Worm (Caenorhabditis elegans) whole organism, late embryonic: ENCODE data around the gene dhrr-1.
A peak's percentile ranks its signal among the peaks of the same experiment; 100 is the strongest.

Source experiments
- C08G9.2 ChIP-seq: sonication (generic microtip); optimal IDR thresholded peaks from 2 replicates; lab custom pipeline; 2016; ENCODE audit warnings: mild to moderate bottlenecking, missing genetic modification characterization, moderate library complexity, missing compliant biosample characterization
- F13H6.1 ChIP-seq: sonication (generic microtip); optimal IDR thresholded peaks from 2 replicates; lab custom pipeline; 2016; ENCODE audit warnings: missing genetic modification characterization, missing compliant biosample characterization
- T23F11.4 ChIP-seq: fragments of 200-800 bp; sonication (Bioruptor generic); optimal IDR thresholded peaks from 2 replicates; lab custom pipeline; 2018; ENCODE audit warnings: mild to moderate bottlenecking, missing genetic modification characterization, missing compliant biosample characterization
- ahr-1 ChIP-seq: sonication (generic microtip); optimal IDR thresholded peaks from 2 replicates; lab custom pipeline; 2016; ENCODE audit warnings: missing genetic modification characterization, missing compliant biosample characterization
- ceh-18 ChIP-seq: sonication (generic microtip); optimal IDR thresholded peaks from 2 replicates; lab custom pipeline; 2016; ENCODE audit warnings: missing genetic modification characterization, missing compliant biosample characterization
- ceh-19 ChIP-seq: fragments of 200-800 bp; sonication (Bioruptor generic); optimal IDR thresholded peaks from 2 replicates; lab custom pipeline; 2018; ENCODE audit warnings: mild to moderate bottlenecking, missing genetic modification characterization, missing compliant biosample characterization
- ceh-30 ChIP-seq: fragments of 150-350 bp; optimal IDR thresholded peaks from 2 replicates; lab custom pipeline; 2014; ENCODE audit warnings: missing biosample characterization, missing genetic modification characterization
- ceh-31 ChIP-seq: sonication (generic microtip); optimal IDR thresholded peaks from 2 replicates; lab custom pipeline; 2016; ENCODE audit warnings: missing genetic modification characterization, missing compliant biosample characterization
- ceh-34 ChIP-seq: sonication (generic microtip); optimal IDR thresholded peaks from 2 replicates; lab custom pipeline; 2016; ENCODE audit warnings: mild to moderate bottlenecking, missing genetic modification characterization, missing compliant biosample characterization
- ceh-45 ChIP-seq: fragments of 200-800 bp; sonication (Bioruptor generic); IDR thresholded peaks from 2 replicates; pipeline ENCODE4 v1.3.6; 2022; ENCODE audit warnings: missing genetic modification reagents, missing genetic modification characterization, missing compliant biosample characterization
- ceh-6 ChIP-seq: fragments of 200-800 bp; sonication (Bioruptor generic); optimal IDR thresholded peaks from 2 replicates; lab custom pipeline; 2018; ENCODE audit warnings: mild to moderate bottlenecking, missing genetic modification characterization, missing compliant biosample characterization
- ceh-9 ChIP-seq: sonication (generic microtip); optimal IDR thresholded peaks from 2 replicates; lab custom pipeline; 2016; ENCODE audit warnings: mild to moderate bottlenecking, missing genetic modification characterization, inconsistent platforms, missing compliant biosample characterization
- dve-1 ChIP-seq: sonication (generic microtip); optimal IDR thresholded peaks from 2 replicates; lab custom pipeline; 2017; ENCODE audit warnings: antibody characterized with exemption, mild to moderate bottlenecking, missing genetic modification characterization, missing compliant biosample characterization
- elt-2 ChIP-seq: sonication (generic microtip); optimal IDR thresholded peaks from 2 replicates; lab custom pipeline; 2016; ENCODE audit warnings: missing genetic modification reagents, missing genetic modification characterization, missing compliant biosample characterization
- ets-4 ChIP-seq: sonication (generic microtip); optimal IDR thresholded peaks from 2 replicates; lab custom pipeline; 2016; ENCODE audit warnings: missing genetic modification characterization, missing compliant biosample characterization
- eyg-1 ChIP-seq: sonication (generic microtip); optimal IDR thresholded peaks from 2 replicates; lab custom pipeline; 2016; ENCODE audit warnings: missing genotype, missing genetic modification characterization, missing compliant biosample characterization
- fkh-6 ChIP-seq: sonication (generic microtip); optimal IDR thresholded peaks from 2 replicates; lab custom pipeline; 2016; ENCODE audit warnings: missing genetic modification characterization, missing compliant biosample characterization
- gmeb-2 ChIP-seq: sonication (generic microtip); optimal IDR thresholded peaks from 2 replicates; lab custom pipeline; 2016; ENCODE audit warnings: missing genetic modification characterization, inconsistent platforms, missing compliant biosample characterization
- hlh-15 ChIP-seq: sonication (generic microtip); optimal IDR thresholded peaks from 2 replicates; lab custom pipeline; 2016; ENCODE audit warnings: missing genetic modification characterization, missing compliant biosample characterization
- hlh-6 ChIP-seq: sonication (generic microtip); optimal IDR thresholded peaks from 2 replicates; lab custom pipeline; 2016; ENCODE audit warnings: missing genotype, missing genetic modification characterization, missing compliant biosample characterization
- lin-11 ChIP-seq: fragments of 200-800 bp; sonication (Bioruptor generic); optimal IDR thresholded peaks from 2 replicates; lab custom pipeline; 2018; ENCODE audit warnings: mild to moderate bottlenecking, missing genetic modification characterization, missing compliant biosample characterization
- mec-3 ChIP-seq: sonication (generic microtip); optimal IDR thresholded peaks from 2 replicates; lab custom pipeline; 2016; ENCODE audit warnings: borderline replicate concordance, missing genetic modification characterization, missing compliant biosample characterization
- nfya-1 ChIP-seq: sonication (generic microtip); optimal IDR thresholded peaks from 2 replicates; lab custom pipeline; 2017; ENCODE audit warnings: missing genetic modification characterization, mild to moderate bottlenecking, missing compliant biosample characterization, antibody characterized with exemption, moderate library complexity
- nhr-11 ChIP-seq: fragments of 150-350 bp; optimal IDR thresholded peaks from 2 replicates; lab custom pipeline; 2014; ENCODE audit warnings: missing biosample characterization, missing genetic modification characterization
- nhr-232 ChIP-seq: sonication (generic microtip); optimal IDR thresholded peaks from 2 replicates; lab custom pipeline; 2016; ENCODE audit warnings: missing genetic modification characterization, missing compliant biosample characterization
- pat-9 ChIP-seq: fragments of 200-800 bp; sonication (Bioruptor generic); optimal IDR thresholded peaks from 2 replicates; lab custom pipeline; 2018; ENCODE audit warnings: mild to moderate bottlenecking, missing genetic modification characterization, moderate library complexity, missing compliant biosample characterization
- ref-2 ChIP-seq: sonication (generic microtip); optimal IDR thresholded peaks from 2 replicates; lab custom pipeline; 2016; ENCODE audit warnings: missing genetic modification characterization, missing compliant biosample characterization
- rnt-1 ChIP-seq: sonication (generic microtip); optimal IDR thresholded peaks from 2 replicates; lab custom pipeline; 2016; ENCODE audit warnings: missing genetic modification characterization, missing compliant biosample characterization
- sdc-2 ChIP-seq: sonication (generic microtip); optimal IDR thresholded peaks from 2 replicates; lab custom pipeline; 2016; ENCODE audit warnings: missing genotype, missing genetic modification characterization, missing compliant biosample characterization
- sox-2 ChIP-seq: fragments of 200-800 bp; sonication (Bioruptor generic); IDR thresholded peaks from 2 replicates; pipeline ENCODE4 v1.3.6; 2022; ENCODE audit warnings: missing genetic modification reagents, missing genetic modification characterization, missing compliant biosample characterization
- syd-9 ChIP-seq: sonication (generic microtip); optimal IDR thresholded peaks from 2 replicates; lab custom pipeline; 2016; ENCODE audit warnings: mild to moderate bottlenecking, missing genetic modification characterization, moderate library complexity, missing compliant biosample characterization
- tbx-2 ChIP-seq: sonication (generic microtip); optimal IDR thresholded peaks from 2 replicates; lab custom pipeline; 2016; ENCODE audit warnings: missing genetic modification characterization, missing compliant biosample characterization
- tbx-7 ChIP-seq: sonication (generic microtip); optimal IDR thresholded peaks from 2 replicates; lab custom pipeline; 2016; ENCODE audit warnings: missing genotype, missing genetic modification characterization, missing compliant biosample characterization
- unc-42 ChIP-seq: sonication (generic microtip); optimal IDR thresholded peaks from 2 replicates; lab custom pipeline; 2016; ENCODE audit warnings: missing genotype, missing genetic modification characterization, missing compliant biosample characterization
- unc-55 ChIP-seq: sonication (generic microtip); optimal IDR thresholded peaks from 2 replicates; lab custom pipeline; 2017; ENCODE audit warnings: missing biosample characterization, missing genetic modification reagents, missing genetic modification characterization
- zip-5 ChIP-seq: sonication (generic microtip); optimal IDR thresholded peaks from 2 replicates; lab custom pipeline; 2016; ENCODE audit warnings: missing genetic modification characterization, missing compliant biosample characterization
- ztf-16 ChIP-seq: sonication (generic microtip); optimal IDR thresholded peaks from 2 replicates; lab custom pipeline; 2017; ENCODE audit warnings: missing genetic modification characterization, missing compliant biosample characterization

The dhrr-1 gene

DNA sequence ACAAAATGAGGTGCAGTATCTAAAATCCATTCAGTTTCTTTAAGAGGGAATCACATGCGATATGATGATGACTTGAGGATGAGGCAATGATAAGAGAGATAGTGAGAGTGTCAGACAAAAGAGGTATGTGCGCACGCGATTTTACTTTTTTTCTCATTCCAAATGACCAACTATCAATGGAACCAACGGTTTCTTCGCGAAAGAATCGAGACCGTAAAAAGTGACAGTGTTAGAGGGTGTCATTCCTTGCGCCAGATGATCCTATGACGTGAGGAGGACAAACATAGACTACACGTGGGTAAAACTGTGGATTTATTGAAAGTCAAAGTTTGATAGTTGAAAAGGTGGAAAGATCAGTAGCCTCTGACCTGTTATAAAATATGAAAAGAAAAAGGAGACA is 39.4 kb downstream of the dhrr-1 start:
- TF ChIP-seq ceh-45 (GFP tag; lab: Robert Waterston, UW) (no peak), ceh-6 (GFP tag; lab: Kevin White, UChicago) (no peak), ceh-9 (tag; lab: Kevin White, UChicago) (no peak), ref-2 (no peak), pat-9 (tag; lab: Kevin White, UChicago) (no peak), zip-5 (tag; lab: Kevin White, UChicago) (no peak), tbx-7 (tag; lab: Kevin White, UChicago) (no peak), ahr-1 (tag; lab: Kevin White, UChicago) (no peak), nfya-1 (tag; lab: Kevin White, UChicago) (no peak), ceh-30 (tag; lab: Kevin White, UChicago) (no peak), ceh-19 (GFP tag; lab: Kevin White, UChicago) (no peak), nhr-11 (no peak)

DNA sequence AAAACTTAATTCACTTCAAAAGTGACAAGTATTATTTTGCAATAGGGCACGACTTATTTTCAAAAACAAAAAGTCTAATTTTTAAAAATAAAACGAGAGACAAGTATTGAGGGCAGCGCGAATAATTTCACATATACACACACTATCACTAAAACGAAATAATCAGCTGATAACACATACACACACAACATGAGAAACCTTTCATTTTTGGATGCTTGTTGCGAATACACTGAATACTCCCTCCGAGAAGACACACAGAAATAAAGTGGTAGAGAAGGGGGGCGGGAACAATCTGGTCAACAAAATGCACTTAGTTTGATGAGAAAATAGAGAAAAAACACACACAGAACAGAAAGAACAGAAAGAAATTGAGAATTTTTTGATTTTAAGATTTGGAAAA is 40.0 kb downstream of the dhrr-1 start:
- TF ChIP-seq elt-2 (tag; lab: Kevin White, UChicago) (peak; percentile 47), ztf-16 (tag; lab: Kevin White, UChicago) (no peak)
- TF ChIP-seq, all 69 proteins: peak for 1

DNA sequence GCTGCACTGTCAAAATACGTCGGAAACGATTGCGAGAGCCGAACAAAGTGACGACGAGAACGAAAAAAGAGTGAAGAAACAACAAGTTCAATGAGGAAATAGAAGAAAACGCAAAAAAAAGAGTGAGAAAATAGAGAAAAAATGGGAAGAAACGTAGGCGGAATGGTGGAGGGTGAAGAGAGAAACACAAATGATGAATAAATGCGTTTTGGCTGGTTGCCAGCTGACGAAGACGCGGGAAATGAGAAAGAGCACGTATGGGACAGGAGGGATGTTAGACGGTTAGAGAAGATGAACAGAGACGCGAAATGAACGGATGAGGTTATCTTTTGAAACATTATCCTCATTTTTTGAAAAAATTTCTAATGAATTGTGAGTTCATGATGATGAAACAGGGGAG is 40.5 kb downstream of the dhrr-1 start:
- no peak for TF ChIP-seq F13H6.1 (tag; lab: Kevin White, UChicago)
- no peak for TF ChIP-seq fkh-6
- TF ChIP-seq ceh-34 (tag; lab: Kevin White, UChicago): peak; percentile 18
- TF ChIP-seq dve-1 (tag; lab: Kevin White, UChicago): peak; percentile 15
- peak; percentile 85 for TF ChIP-seq unc-42 (tag; lab: Kevin White, UChicago)
- TF ChIP-seq hlh-6 (tag; lab: Kevin White, UChicago): no peak
- TF ChIP-seq unc-55: peak; percentile 64
- peak; percentile 44 for TF ChIP-seq nfya-1 (tag; lab: Kevin White, UChicago)
- peak; percentile 21 for TF ChIP-seq syd-9
- TF ChIP-seq ets-4 (tag; lab: Kevin White, UChicago): no peak
- peak; percentile 88 for TF ChIP-seq ceh-18 (tag; lab: Kevin White, UChicago)
- peak; percentile 41 for TF ChIP-seq ceh-31 (tag; lab: Kevin White, UChicago)
- TF ChIP-seq C08G9.2 (tag; lab: Kevin White, UChicago): no peak
- peak; percentile 36 for TF ChIP-seq tbx-2
- TF ChIP-seq rnt-1 (tag; lab: Kevin White, UChicago): peak; percentile 33
- TF ChIP-seq, all 69 proteins: peak for 10

DNA sequence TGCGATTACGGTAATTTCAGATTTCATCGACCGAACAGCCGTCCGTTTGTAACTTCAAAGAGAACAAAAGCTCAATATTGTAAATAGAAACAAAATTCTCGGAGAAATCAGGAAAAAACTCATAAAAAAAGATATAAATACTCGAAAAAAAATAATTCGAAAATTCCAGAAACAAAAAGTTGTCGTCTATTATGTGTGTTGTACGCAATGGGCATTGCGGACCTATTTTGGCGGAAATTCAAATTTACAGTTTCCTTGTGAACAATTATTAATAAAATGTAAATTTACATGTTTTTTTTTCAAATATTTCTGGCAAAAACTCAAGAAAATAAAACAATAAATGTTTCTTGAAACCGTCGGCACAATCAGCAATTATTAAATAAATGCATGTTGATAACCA is 41.0 kb downstream of the dhrr-1 start:
- TF ChIP-seq T23F11.4 (GFP tag; lab: Kevin White, UChicago) (no peak), hlh-15 (tag; lab: Kevin White, UChicago) (no peak), mec-3 (no peak), ceh-31 (tag; lab: Kevin White, UChicago) (no peak), sox-2 (no peak), sdc-2 (tag; lab: Kevin White, UChicago) (no peak), gmeb-2 (tag; lab: Kevin White, UChicago) (no peak), ceh-18 (tag; lab: Kevin White, UChicago) (no peak), eyg-1 (no peak), nhr-232 (no peak), dve-1 (tag; lab: Kevin White, UChicago) (no peak), lin-11 (tag; lab: Kevin White, UChicago) (no peak), pat-9 (tag; lab: Kevin White, UChicago) (no peak), unc-42 (tag; lab: Kevin White, UChicago) (no peak)
